Fruit fly (Drosophila melanogaster) ovary, adult (tissue): ENCODE results near the gene Jon99Fii.

ENCODE experiments used
- CG17801 ChIP-seq: fragments of 200-800 bp; optimal IDR thresholded peaks from 2 replicates; lab custom pipeline; 2019; ENCODE audit warnings: missing biosample characterization, mild to moderate bottlenecking, missing genetic modification characterization, moderate library complexity; ENCODE audit not compliant: partially characterized antibody

The Jon99Fii gene

dm6 chr3R:30464244-30464643, 23.5 kb downstream of the Jon99Fii start:
- no peak for TF ChIP-seq CG17801 (GFP tag; lab: Kevin White, UChicago)

- TF ChIP-seq CG17801 (GFP tag; lab: Kevin White, UChicago) = no peak
Observed at dm6 chr3R:30461608-30462243, 26.0 kb downstream of the Jon99Fii start.

- TF ChIP-seq CG17801 (GFP tag; lab: Kevin White, UChicago) = no peak
Observed at dm6 chr3R:30460187-30460586, 27.5 kb downstream of the Jon99Fii start.

dm6 chr3R:30459066-30459935, 28.4 kb downstream of the Jon99Fii start, which contains the start of the genes CG2224 and CDase:
CG2224 (minus strand) TSS chr3R:30459300.
CDase (plus strand) TSS chr3R:30459521.
- peak; percentile 30 for TF ChIP-seq CG17801 (GFP tag; lab: Kevin White, UChicago)

dm6 chr3R:30455817-30456544, 31.7 kb downstream of the Jon99Fii start, which contains the start of gene aralar1:
aralar1 (minus strand) TSS chr3R:30455867.
- no peak for TF ChIP-seq CG17801 (GFP tag; lab: Kevin White, UChicago)

dm6 chr3R:30454442-30454841, 33.3 kb downstream of the Jon99Fii start:
- TF ChIP-seq CG17801 (GFP tag; lab: Kevin White, UChicago) = no peak

- TF ChIP-seq CG17801 (GFP tag; lab: Kevin White, UChicago) = no peak
Observed at dm6 chr3R:30453236-30453635, 34.5 kb downstream of the Jon99Fii start.

dm6 chr3R:30450690-30451343, 36.9 kb downstream of the Jon99Fii start:
- TF ChIP-seq CG17801 (GFP tag; lab: Kevin White, UChicago) = no peak

dm6 chr3R:30450224-30450623, 37.5 kb downstream of the Jon99Fii start:
- peak; percentile 67 for TF ChIP-seq CG17801 (GFP tag; lab: Kevin White, UChicago)

- TF ChIP-seq CG17801 (GFP tag; lab: Kevin White, UChicago) = no peak
Observed at dm6 chr3R:30449446-30449845, 38.3 kb downstream of the Jon99Fii start.

- TF ChIP-seq CG17801 (GFP tag; lab: Kevin White, UChicago) = no peak
Observed at dm6 chr3R:30444946-30445345, 42.8 kb downstream of the Jon99Fii start, which contains the start of gene Osi23. Osi23 (minus strand) TSS chr3R:30445046.

dm6 chr3R:30443549-30444133, 44.1 kb downstream of the Jon99Fii start, which contains the start of gene CG15537:
CG15537 (minus strand) TSS chr3R:30443599.
- no peak for TF ChIP-seq CG17801 (GFP tag; lab: Kevin White, UChicago)
